Worm (Caenorhabditis elegans) whole organism, early embryonic: ENCODE measurements around the gene Y62E10A.20.

Experiments used
- B0310.2 ChIP-seq: sonication (generic microtip); optimal IDR thresholded peaks from 2 replicates; lab custom pipeline; 2016; ENCODE audit warnings: mild to moderate bottlenecking, missing genetic modification characterization, missing compliant biosample characterization
- F13C5.2 ChIP-seq: sonication (generic microtip); optimal IDR thresholded peaks from 2 replicates; lab custom pipeline; 2017; ENCODE audit warnings: mild to moderate bottlenecking, missing genetic modification characterization, inconsistent platforms, missing compliant biosample characterization
- aly-1 ChIP-seq: sonication (generic microtip); optimal IDR thresholded peaks from 2 replicates; lab custom pipeline; 2016; ENCODE audit warnings: missing genetic modification characterization, missing compliant biosample characterization
- ama-1 ChIP-seq: fragments of 150-350 bp; optimal IDR thresholded peaks from 2 replicates; lab custom pipeline; 2014
- ceh-13 ChIP-seq: fragments of 200-800 bp; sonication (Bioruptor generic); optimal IDR thresholded peaks from 2 replicates; lab custom pipeline; 2018; ENCODE audit warnings: mild to moderate bottlenecking, missing genetic modification characterization, missing compliant biosample characterization
- ceh-36 ChIP-seq: sonication (generic microtip); optimal IDR thresholded peaks from 2 replicates; lab custom pipeline; 2016; ENCODE audit warnings: missing genetic modification characterization, inconsistent platforms, missing compliant biosample characterization
- ets-7 ChIP-seq: sonication (generic microtip); optimal IDR thresholded peaks from 2 replicates; lab custom pipeline; 2016; ENCODE audit warnings: missing genotype, missing genetic modification characterization, missing compliant biosample characterization
- flt-1 ChIP-seq: fragments of 200-800 bp; sonication (Bioruptor generic); IDR thresholded peaks from 2 replicates; pipeline ENCODE4 v1.3.6; 2022; ENCODE audit warnings: missing genetic modification characterization, missing compliant biosample characterization
- hmbx-1 ChIP-seq: sonication (generic microtip); optimal IDR thresholded peaks from 2 replicates; lab custom pipeline; 2016; ENCODE audit warnings: mild to moderate bottlenecking, missing genetic modification characterization, missing compliant biosample characterization
- hmg-4 ChIP-seq: fragments of 200-800 bp; sonication (Bioruptor generic); optimal IDR thresholded peaks from 2 replicates; lab custom pipeline; 2018; ENCODE audit warnings: mild to moderate bottlenecking, missing genetic modification characterization, missing compliant biosample characterization
- hnd-1 ChIP-seq: sonication (generic microtip); optimal IDR thresholded peaks from 2 replicates; lab custom pipeline; 2016; ENCODE audit warnings: missing genetic modification characterization, missing compliant biosample characterization
- pes-1 ChIP-seq: fragments of 200-800 bp; sonication (Bioruptor generic); IDR thresholded peaks from 2 replicates; pipeline ENCODE4 v1.3.6; 2022; ENCODE audit warnings: missing genetic modification reagents, missing genetic modification characterization, missing compliant biosample characterization
- scrt-1 ChIP-seq: fragments of 200-800 bp; sonication (Bioruptor generic); IDR thresholded peaks from 2 replicates; pipeline ENCODE4 v1.3.6; 2022; ENCODE audit warnings: missing genetic modification characterization, missing compliant biosample characterization
- sea-1 ChIP-seq: fragments of 200-800 bp; sonication (Bioruptor generic); conservative IDR thresholded peaks from 2 replicates; pipeline ENCODE4 v1.3.6; 2022; ENCODE audit warnings: missing genetic modification characterization, missing compliant biosample characterization
- tbx-11 ChIP-seq: fragments of 200-800 bp; sonication (Bioruptor generic); IDR thresholded peaks from 2 replicates; pipeline ENCODE4 v1.3.6; 2022; ENCODE audit warnings: missing genetic modification characterization, missing compliant biosample characterization
- tbx-37 ChIP-seq: fragments of 200-800 bp; sonication (Bioruptor generic); conservative IDR thresholded peaks from 2 replicates; pipeline ENCODE4 v1.3.6; 2022; ENCODE audit warnings: missing genetic modification reagents, missing genetic modification characterization, missing compliant biosample characterization
- tra-4 ChIP-seq: sonication (generic microtip); optimal IDR thresholded peaks from 2 replicates; lab custom pipeline; 2017; ENCODE audit warnings: missing genetic modification characterization, missing compliant biosample characterization

Y62E10A.20 gene

ce11 chrIV:13369120-13369842 lies 16.6 kb downstream of the Y62E10A.20 start, which contains the start of gene agt-1:
agt-1 (minus strand) TSS chrIV:13369412.
- no peak for TF ChIP-seq ceh-36
- no peak for TF ChIP-seq tbx-37
- no peak for TF ChIP-seq tra-4
- TF ChIP-seq sea-1 (GFP tag; lab: Robert Waterston, UW): no peak
- TF ChIP-seq ceh-13 (GFP tag; lab: Kevin White, UChicago): no peak
- no peak for TF ChIP-seq hmg-4 (GFP tag; lab: Kevin White, UChicago)
- no peak for TF ChIP-seq pes-1 (GFP tag; lab: Robert Waterston, UW)
- TF ChIP-seq hnd-1 (tag; lab: Kevin White, UChicago): no peak
- no peak for TF ChIP-seq ets-7 (tag; lab: Kevin White, UChicago)
- TF ChIP-seq flt-1 (GFP tag; lab: Robert Waterston, UW): no peak
- TF ChIP-seq scrt-1 (GFP tag; lab: Robert Waterston, UW): no peak
- TF ChIP-seq ama-1: no peak
- TF ChIP-seq tbx-11 (GFP tag; lab: Robert Waterston, UW): no peak
- TF ChIP-seq B0310.2 (tag; lab: Kevin White, UChicago): no peak
- no peak for TF ChIP-seq hmbx-1
- TF ChIP-seq F13C5.2 (tag; lab: Kevin White, UChicago): no peak
- TF ChIP-seq aly-1: no peak

ce11 chrIV:13364869-13365268 lies 21.0 kb downstream of the Y62E10A.20 start, which contains the start of gene srsx-25:
srsx-25 (plus strand) TSS chrIV:13365169.
- TF ChIP-seq ceh-36 (no peak), ets-7 (tag; lab: Kevin White, UChicago) (no peak), hmg-4 (GFP tag; lab: Kevin White, UChicago) (no peak), pes-1 (GFP tag; lab: Robert Waterston, UW) (no peak)

- TF ChIP-seq ets-7 (tag; lab: Kevin White, UChicago) (no peak), pes-1 (GFP tag; lab: Robert Waterston, UW) (no peak), hmg-4 (GFP tag; lab: Kevin White, UChicago) (no peak), ceh-13 (GFP tag; lab: Kevin White, UChicago) (no peak), ceh-36 (no peak), tbx-11 (GFP tag; lab: Robert Waterston, UW) (no peak), aly-1 (no peak), flt-1 (GFP tag; lab: Robert Waterston, UW) (no peak), hnd-1 (tag; lab: Kevin White, UChicago) (no peak)
Measured at ce11 chrIV:13360144-13360543, 25.7 kb downstream of the Y62E10A.20 start, which contains the start of gene Y62E10A.3. Y62E10A.3 (minus strand) TSS chrIV:13360244.

ce11 chrIV:13358488-13358887 lies 27.4 kb downstream of the Y62E10A.20 start, which contains the start of gene W02A2.8:
W02A2.8 (minus strand) TSS chrIV:13358588.
- TF ChIP-seq ets-7 (tag; lab: Kevin White, UChicago): no peak
- TF ChIP-seq scrt-1 (GFP tag; lab: Robert Waterston, UW): no peak
- no peak for TF ChIP-seq F13C5.2 (tag; lab: Kevin White, UChicago)
- TF ChIP-seq hmg-4 (GFP tag; lab: Kevin White, UChicago): no peak
- TF ChIP-seq ama-1: no peak
- no peak for TF ChIP-seq ceh-36
- TF ChIP-seq pes-1 (GFP tag; lab: Robert Waterston, UW): no peak
- TF ChIP-seq tra-4: no peak
- no peak for TF ChIP-seq aly-1
- TF ChIP-seq B0310.2 (tag; lab: Kevin White, UChicago): no peak
- no peak for TF ChIP-seq ceh-13 (GFP tag; lab: Kevin White, UChicago)
- TF ChIP-seq sea-1 (GFP tag; lab: Robert Waterston, UW): no peak
- TF ChIP-seq flt-1 (GFP tag; lab: Robert Waterston, UW): no peak
- no peak for TF ChIP-seq hmbx-1
- no peak for TF ChIP-seq tbx-37
- TF ChIP-seq tbx-11 (GFP tag; lab: Robert Waterston, UW): no peak

- TF ChIP-seq hmg-4 (GFP tag; lab: Kevin White, UChicago) (no peak), hmbx-1 (no peak), ceh-36 (no peak), ama-1 (no peak), tbx-37 (no peak)
Measured at ce11 chrIV:13356005-13356404, 29.9 kb downstream of the Y62E10A.20 start.

ce11 chrIV:13354044-13354443 lies 31.8 kb downstream of the Y62E10A.20 start:
- TF ChIP-seq F13C5.2 (tag; lab: Kevin White, UChicago) (no peak), tra-4 (no peak), aly-1 (no peak)

ce11 chrIV:13353143-13353773 lies 32.6 kb downstream of the Y62E10A.20 start, which contains the start of the genes rec-8 and mex-5:
rec-8 (minus strand) TSS chrIV:13353193.
mex-5 (plus strand) TSS chrIV:13353723.
- TF ChIP-seq hmg-4 (GFP tag; lab: Kevin White, UChicago): no peak
- no peak for TF ChIP-seq F13C5.2 (tag; lab: Kevin White, UChicago)
- no peak for TF ChIP-seq B0310.2 (tag; lab: Kevin White, UChicago)
- TF ChIP-seq ets-7 (tag; lab: Kevin White, UChicago): no peak
- TF ChIP-seq hmbx-1: no peak
- TF ChIP-seq ceh-36: no peak
- TF ChIP-seq hnd-1 (tag; lab: Kevin White, UChicago): no peak
- no peak for TF ChIP-seq sea-1 (GFP tag; lab: Robert Waterston, UW)
- TF ChIP-seq tbx-37: no peak
- TF ChIP-seq ceh-13 (GFP tag; lab: Kevin White, UChicago): no peak
- TF ChIP-seq tra-4: no peak
- no peak for TF ChIP-seq tbx-11 (GFP tag; lab: Robert Waterston, UW)
- TF ChIP-seq flt-1 (GFP tag; lab: Robert Waterston, UW): no peak
- TF ChIP-seq ama-1: no peak
- TF ChIP-seq scrt-1 (GFP tag; lab: Robert Waterston, UW): no peak
- no peak for TF ChIP-seq aly-1
- TF ChIP-seq pes-1 (GFP tag; lab: Robert Waterston, UW): no peak
